Worm (Caenorhabditis elegans) whole organism, late embryonic: Measurements from ENCODE around the gene F45E1.5.

Source experiments
- C08G9.2 ChIP-seq: sonication (generic microtip); optimal IDR thresholded peaks from 2 replicates; lab custom pipeline; 2016; ENCODE audit warnings: mild to moderate bottlenecking, missing genetic modification characterization, moderate library complexity, missing compliant biosample characterization
- K09A11.1 ChIP-seq: sonication (generic microtip); optimal IDR thresholded peaks from 2 replicates; lab custom pipeline; 2017; ENCODE audit warnings: antibody characterized with exemption, mild to moderate bottlenecking, missing genetic modification characterization, missing compliant biosample characterization; ENCODE audit not compliant: insufficient read depth
- T23F11.4 ChIP-seq: fragments of 200-800 bp; sonication (Bioruptor generic); optimal IDR thresholded peaks from 2 replicates; lab custom pipeline; 2018; ENCODE audit warnings: mild to moderate bottlenecking, missing genetic modification characterization, missing compliant biosample characterization
- ceh-18 ChIP-seq: sonication (generic microtip); optimal IDR thresholded peaks from 2 replicates; lab custom pipeline; 2016; ENCODE audit warnings: missing genetic modification characterization, missing compliant biosample characterization
- ceh-19 ChIP-seq: fragments of 200-800 bp; sonication (Bioruptor generic); optimal IDR thresholded peaks from 2 replicates; lab custom pipeline; 2018; ENCODE audit warnings: mild to moderate bottlenecking, missing genetic modification characterization, missing compliant biosample characterization
- ceh-2 ChIP-seq: sonication (generic microtip); optimal IDR thresholded peaks from 2 replicates; lab custom pipeline; 2016; ENCODE audit warnings: missing genotype, missing genetic modification characterization, missing compliant biosample characterization
- ceh-22 ChIP-seq: sonication (generic microtip); optimal IDR thresholded peaks from 2 replicates; lab custom pipeline; 2017; ENCODE audit warnings: missing biosample characterization, missing genetic modification characterization
- ceh-24 ChIP-seq: sonication (generic microtip); optimal IDR thresholded peaks from 2 replicates; lab custom pipeline; 2016; ENCODE audit warnings: mild to moderate bottlenecking, missing genetic modification characterization, missing compliant biosample characterization
- ceh-30 ChIP-seq: fragments of 150-350 bp; optimal IDR thresholded peaks from 2 replicates; lab custom pipeline; 2014; ENCODE audit warnings: missing biosample characterization, missing genetic modification characterization
- ceh-31 ChIP-seq: sonication (generic microtip); optimal IDR thresholded peaks from 2 replicates; lab custom pipeline; 2016; ENCODE audit warnings: missing genetic modification characterization, missing compliant biosample characterization
- ceh-34 ChIP-seq: sonication (generic microtip); optimal IDR thresholded peaks from 2 replicates; lab custom pipeline; 2016; ENCODE audit warnings: mild to moderate bottlenecking, missing genetic modification characterization, missing compliant biosample characterization
- ceh-9 ChIP-seq: sonication (generic microtip); optimal IDR thresholded peaks from 2 replicates; lab custom pipeline; 2016; ENCODE audit warnings: mild to moderate bottlenecking, missing genetic modification characterization, inconsistent platforms, missing compliant biosample characterization
- che-1 ChIP-seq: sonication (generic microtip); optimal IDR thresholded peaks from 2 replicates; lab custom pipeline; 2016; ENCODE audit warnings: mild to moderate bottlenecking, missing genetic modification characterization, missing compliant biosample characterization
- ets-4 ChIP-seq: sonication (generic microtip); optimal IDR thresholded peaks from 2 replicates; lab custom pipeline; 2016; ENCODE audit warnings: missing genetic modification characterization, missing compliant biosample characterization
- fax-1 ChIP-seq: sonication (generic microtip); optimal IDR thresholded peaks from 2 replicates; lab custom pipeline; 2016; ENCODE audit warnings: missing genotype, missing genetic modification characterization, missing compliant biosample characterization
- fkh-10 ChIP-seq: fragments of 150-350 bp; optimal IDR thresholded peaks from 2 replicates; lab custom pipeline; 2014; ENCODE audit warnings: missing biosample characterization, missing genetic modification reagents, missing genetic modification characterization
- fkh-6 ChIP-seq: sonication (generic microtip); optimal IDR thresholded peaks from 2 replicates; lab custom pipeline; 2016; ENCODE audit warnings: missing genetic modification characterization, missing compliant biosample characterization
- gmeb-2 ChIP-seq: sonication (generic microtip); optimal IDR thresholded peaks from 2 replicates; lab custom pipeline; 2016; ENCODE audit warnings: missing genetic modification characterization, inconsistent platforms, missing compliant biosample characterization
- hlh-8 ChIP-seq: sonication (generic microtip); optimal IDR thresholded peaks from 2 replicates; lab custom pipeline; 2016; ENCODE audit warnings: missing genotype, missing genetic modification characterization, missing compliant biosample characterization
- lim-6 ChIP-seq: sonication (generic microtip); optimal IDR thresholded peaks from 2 replicates; lab custom pipeline; 2016; ENCODE audit warnings: missing genetic modification characterization, missing compliant biosample characterization
- madf-2 ChIP-seq: sonication (generic microtip); optimal IDR thresholded peaks from 2 replicates; lab custom pipeline; 2017; ENCODE audit warnings: missing genetic modification characterization, missing compliant biosample characterization
- mec-3 ChIP-seq: sonication (generic microtip); optimal IDR thresholded peaks from 2 replicates; lab custom pipeline; 2016; ENCODE audit warnings: borderline replicate concordance, missing genetic modification characterization, missing compliant biosample characterization
- odd-2 ChIP-seq: sonication (generic microtip); optimal IDR thresholded peaks from 2 replicates; lab custom pipeline; 2017; ENCODE audit warnings: antibody characterized with exemption, mild to moderate bottlenecking, missing genetic modification characterization, missing compliant biosample characterization
- pat-9 ChIP-seq: fragments of 200-800 bp; sonication (Bioruptor generic); optimal IDR thresholded peaks from 2 replicates; lab custom pipeline; 2018; ENCODE audit warnings: mild to moderate bottlenecking, missing genetic modification characterization, moderate library complexity, missing compliant biosample characterization
- pha-4 ChIP-seq: fragments of 150-350 bp; optimal IDR thresholded peaks from 2 replicates; lab custom pipeline; 2018; ENCODE audit warnings: missing biosample characterization, missing genetic modification reagents, missing genetic modification characterization
- pqm-1 ChIP-seq: sonication (generic microtip); optimal IDR thresholded peaks from 2 replicates; lab custom pipeline; 2016; ENCODE audit warnings: missing genetic modification characterization, missing compliant biosample characterization
- pros-1 ChIP-seq: fragments of 150-350 bp; optimal IDR thresholded peaks from 2 replicates; lab custom pipeline; 2014; ENCODE audit warnings: missing biosample characterization, missing genetic modification reagents, missing genetic modification characterization
- ref-2 ChIP-seq: sonication (generic microtip); optimal IDR thresholded peaks from 2 replicates; lab custom pipeline; 2016; ENCODE audit warnings: missing genetic modification characterization, missing compliant biosample characterization
- rnt-1 ChIP-seq: sonication (generic microtip); optimal IDR thresholded peaks from 2 replicates; lab custom pipeline; 2016; ENCODE audit warnings: missing genetic modification characterization, missing compliant biosample characterization
- sdc-2 ChIP-seq: sonication (generic microtip); optimal IDR thresholded peaks from 2 replicates; lab custom pipeline; 2016; ENCODE audit warnings: missing genotype, missing genetic modification characterization, missing compliant biosample characterization
- sox-4 ChIP-seq: sonication (generic microtip); optimal IDR thresholded peaks from 2 replicates; lab custom pipeline; 2017; ENCODE audit warnings: mild to moderate bottlenecking, missing genetic modification characterization, inconsistent platforms, missing compliant biosample characterization
- syd-9 ChIP-seq: sonication (generic microtip); optimal IDR thresholded peaks from 2 replicates; lab custom pipeline; 2016; ENCODE audit warnings: mild to moderate bottlenecking, missing genetic modification characterization, moderate library complexity, missing compliant biosample characterization
- unc-55 ChIP-seq: sonication (generic microtip); optimal IDR thresholded peaks from 2 replicates; lab custom pipeline; 2017; ENCODE audit warnings: missing biosample characterization, missing genetic modification reagents, missing genetic modification characterization
- unc-86 ChIP-seq: sonication (generic microtip); optimal IDR thresholded peaks from 2 replicates; lab custom pipeline; 2016; ENCODE audit warnings: missing genetic modification characterization, missing compliant biosample characterization
- zip-5 ChIP-seq: sonication (generic microtip); optimal IDR thresholded peaks from 2 replicates; lab custom pipeline; 2016; ENCODE audit warnings: missing genetic modification characterization, missing compliant biosample characterization

F45E1.5 gene

DNA sequence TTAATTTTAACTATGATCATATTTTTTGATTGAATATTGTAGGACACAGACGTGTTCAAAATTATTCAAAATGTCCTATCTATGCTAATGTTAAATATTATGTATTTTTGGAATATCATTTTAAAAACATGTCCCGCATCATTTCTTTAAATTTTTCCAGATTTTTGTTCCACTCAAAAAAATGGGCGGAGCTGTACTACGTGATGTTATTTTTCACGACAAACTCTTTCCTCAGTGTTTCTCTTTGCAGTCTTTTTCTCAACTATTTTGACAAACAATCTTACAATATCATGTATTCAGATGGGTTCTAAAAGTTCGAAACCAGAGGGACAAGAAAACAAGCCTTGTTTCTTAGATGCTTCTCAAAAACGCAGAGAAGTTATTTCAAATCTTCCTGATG is at the start of gene F45E1.5:
TSS of gene F45E1.5 (plus strand) at position 301 of the 400 bp plus-strand sequence.
- TF ChIP-seq fax-1 (tag; lab: Kevin White, UChicago) (no peak), unc-86 (no peak), ref-2 (tag; lab: Kevin White, UChicago) (no peak), T23F11.4 (GFP tag; lab: Kevin White, UChicago) (no peak), ceh-22 (tag; lab: Kevin White, UChicago) (no peak), ceh-30 (tag; lab: Kevin White, UChicago) (no peak), lim-6 (tag; lab: Kevin White, UChicago) (no peak), mec-3 (tag; lab: Kevin White, UChicago) (no peak)

DNA sequence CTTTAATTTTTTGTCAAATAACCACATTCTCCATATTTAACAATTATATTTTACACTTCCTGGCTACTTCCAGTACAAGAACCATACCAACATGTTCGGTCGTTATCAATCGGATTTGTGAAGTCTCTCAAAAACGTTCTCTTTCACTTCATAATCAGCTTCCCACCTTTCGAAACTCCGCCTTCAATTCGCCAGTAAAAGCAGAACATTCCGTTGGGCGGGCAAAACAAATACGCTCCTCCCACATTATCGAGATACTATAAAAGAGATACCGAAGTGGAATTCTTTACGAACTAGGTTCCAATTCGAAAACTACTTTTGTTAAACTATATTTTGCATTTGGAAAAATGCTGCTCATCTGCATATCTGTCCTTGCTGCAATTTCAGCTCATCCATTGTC is 46.0 kb upstream of the F45E1.5 start, which contains the start of gene zig-3:
TSS of gene zig-3 (plus strand) at position 301 of the 400 bp plus-strand sequence.
- no peak for TF ChIP-seq pqm-1 (tag; lab: Kevin White, UChicago)
- no peak for TF ChIP-seq che-1
- TF ChIP-seq ceh-31 (tag; lab: Kevin White, UChicago): no peak
- no peak for TF ChIP-seq rnt-1 (tag; lab: Kevin White, UChicago)
- TF ChIP-seq K09A11.1 (tag; lab: Kevin White, UChicago): no peak
- no peak for TF ChIP-seq ceh-30 (tag; lab: Kevin White, UChicago)
- TF ChIP-seq syd-9 (tag; lab: Kevin White, UChicago): no peak
- TF ChIP-seq gmeb-2 (tag; lab: Kevin White, UChicago): no peak
- TF ChIP-seq pros-1 (tag; lab: Kevin White, UChicago): no peak
- TF ChIP-seq ceh-22 (tag; lab: Kevin White, UChicago): no peak
- no peak for TF ChIP-seq mec-3 (tag; lab: Kevin White, UChicago)
- no peak for TF ChIP-seq ets-4
- no peak for TF ChIP-seq ceh-24 (tag; lab: Kevin White, UChicago)
- TF ChIP-seq fkh-6 (tag; lab: Kevin White, UChicago): no peak
- TF ChIP-seq odd-2 (tag; lab: Kevin White, UChicago): no peak
- no peak for TF ChIP-seq ceh-19 (GFP tag; lab: Kevin White, UChicago)
- TF ChIP-seq hlh-8 (tag; lab: Kevin White, UChicago): no peak
- no peak for TF ChIP-seq lim-6 (tag; lab: Kevin White, UChicago)
- TF ChIP-seq ceh-34 (tag; lab: Kevin White, UChicago): no peak
- TF ChIP-seq ceh-18 (tag; lab: Kevin White, UChicago): no peak

DNA sequence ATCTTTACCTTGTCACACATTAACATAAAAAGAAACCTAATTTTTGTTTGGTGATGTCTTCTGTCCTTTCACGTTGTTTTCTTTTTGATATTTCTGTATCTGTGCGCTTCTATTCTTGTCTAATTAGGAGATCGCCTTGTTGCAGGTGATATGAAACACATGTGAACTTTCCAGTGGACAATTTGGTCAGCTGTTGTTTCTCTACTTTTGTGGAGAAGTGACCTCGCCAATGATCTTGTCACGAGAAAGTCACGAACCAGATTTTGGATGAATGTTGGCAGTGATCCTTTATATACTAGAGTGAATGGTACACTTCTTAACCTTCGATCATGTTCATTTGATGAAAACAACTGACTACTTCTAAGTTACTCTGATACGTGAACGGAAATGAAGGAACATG is 44.0 kb upstream of the F45E1.5 start:
- TF ChIP-seq gmeb-2 (tag; lab: Kevin White, UChicago) (no peak), pha-4 (no peak), unc-86 (no peak), fkh-6 (tag; lab: Kevin White, UChicago) (no peak), fax-1 (tag; lab: Kevin White, UChicago) (no peak), ceh-34 (tag; lab: Kevin White, UChicago) (no peak), C08G9.2 (tag; lab: Kevin White, UChicago) (no peak), sox-4 (tag; lab: Kevin White, UChicago) (no peak), unc-55 (GFP tag; lab: Kevin White, UChicago) (no peak), T23F11.4 (GFP tag; lab: Kevin White, UChicago) (no peak), hlh-8 (tag; lab: Kevin White, UChicago) (no peak), ceh-31 (tag; lab: Kevin White, UChicago) (no peak), madf-2 (tag; lab: Kevin White, UChicago) (no peak), zip-5 (tag; lab: Kevin White, UChicago) (no peak), ceh-22 (tag; lab: Kevin White, UChicago) (no peak)

DNA sequence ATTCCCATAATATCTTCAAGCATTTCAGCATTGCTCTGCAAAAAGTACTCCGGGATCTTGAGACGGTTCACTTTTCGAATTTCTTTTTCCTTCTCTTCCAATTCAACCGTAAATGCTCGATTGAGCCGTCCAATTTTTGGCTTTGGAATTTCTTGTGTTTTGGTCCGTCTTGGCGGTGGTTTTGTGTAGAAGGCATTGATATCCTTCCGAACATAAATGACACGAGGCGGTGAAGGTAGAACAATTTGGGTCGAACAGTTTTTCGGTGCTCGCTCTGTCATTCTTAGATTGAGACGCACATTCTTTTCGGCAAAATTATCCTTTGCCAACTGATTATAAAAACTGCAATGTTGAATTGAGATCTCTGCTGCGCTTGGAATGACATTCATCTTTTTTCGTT is 33.8 kb upstream of the F45E1.5 start:
- TF ChIP-seq ceh-9 (tag; lab: Kevin White, UChicago) (no peak), lim-6 (tag; lab: Kevin White, UChicago) (no peak), fkh-6 (tag; lab: Kevin White, UChicago) (no peak), fkh-10 (no peak), ceh-2 (tag; lab: Kevin White, UChicago) (no peak), sdc-2 (tag; lab: Kevin White, UChicago) (no peak), pat-9 (tag; lab: Kevin White, UChicago) (no peak)
